Fruit fly (Drosophila melanogaster) whole organism, pupa: ENCODE measurements around the gene CG12607.

ENCODE experiments used
- CG13204 ChIP-seq: fragments of 200-800 bp; sonication (Bioruptor generic); optimal IDR thresholded peaks from 2 replicates; lab custom pipeline; 2018; ENCODE audit warnings: missing biosample characterization, mild to moderate bottlenecking, missing genetic modification characterization, moderate library complexity
- CG17806 ChIP-seq: fragments of 200-800 bp; sonication (Bioruptor generic); optimal IDR thresholded peaks from 2 replicates; lab custom pipeline; 2018; ENCODE audit warnings: missing biosample characterization, mild to moderate bottlenecking, missing genetic modification characterization, moderate library complexity
- CG34367 ChIP-seq: fragments of 200-800 bp; sonication (Bioruptor generic); optimal IDR thresholded peaks from 2 replicates; lab custom pipeline; 2018; ENCODE audit warnings: missing biosample characterization, mild to moderate bottlenecking, missing genetic modification characterization
- CG8159 ChIP-seq: fragments of 200-800 bp; sonication (Bioruptor generic); optimal IDR thresholded peaks from 3 replicates; lab custom pipeline; 2018; ENCODE audit warnings: missing biosample characterization, mild to moderate bottlenecking, missing genetic modification characterization, moderate library complexity
- EcR ChIP-seq: fragments of 200-800 bp; sonication (Bioruptor generic); optimal IDR thresholded peaks from 3 replicates; lab custom pipeline; 2019; ENCODE audit warnings: missing biosample characterization, missing genetic modification characterization, mild to moderate bottlenecking, moderate library complexity, missing genetic modification reagents
- Pif1B ChIP-seq: fragments of 200-800 bp; sonication (Bioruptor generic); optimal IDR thresholded peaks from 3 replicates; lab custom pipeline; 2016; ENCODE audit warnings: missing biosample characterization, missing genetic modification characterization
- Snoo ChIP-seq: fragments of 200-800 bp; sonication (Bioruptor generic); optimal IDR thresholded peaks from 3 replicates; lab custom pipeline; 2017; ENCODE audit warnings: missing biosample characterization, mild to moderate bottlenecking, missing genetic modification characterization, inconsistent platforms
- gl ChIP-seq: fragments of 200-800 bp; sonication (Bioruptor generic); optimal IDR thresholded peaks from 2 replicates; lab custom pipeline; 2018; ENCODE audit warnings: missing biosample characterization, mild to moderate bottlenecking, missing genetic modification characterization

DNA sequence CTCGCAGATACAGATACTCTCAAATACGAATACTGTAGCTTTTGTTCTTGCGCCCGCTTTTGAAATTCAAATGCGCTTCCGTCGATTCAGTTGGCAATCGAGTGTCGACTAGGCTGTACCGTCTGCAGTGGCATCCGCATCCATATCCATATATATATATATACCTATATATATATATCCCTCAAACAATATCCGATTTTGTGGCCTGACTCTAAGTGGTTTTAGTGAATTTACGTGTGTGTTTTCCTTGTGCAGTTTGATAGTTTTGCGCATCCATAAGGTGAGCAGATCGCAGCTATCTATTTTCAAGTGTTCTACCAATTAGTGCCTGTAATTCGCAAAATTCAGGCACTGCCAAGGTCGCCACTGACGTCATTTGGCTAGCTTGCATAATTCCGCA, 31.8 kb upstream of the CG12607 start:
- no peak for TF ChIP-seq CG13204
- no peak for TF ChIP-seq EcR (GFP tag; lab: Kevin White, UChicago)
- no peak for TF ChIP-seq gl (tag; lab: Kevin White, UChicago)
- TF ChIP-seq CG8159 = no peak
- TF ChIP-seq Pif1B = no peak
- TF ChIP-seq CG34367 (tag; lab: Kevin White, UChicago) = no peak
- TF ChIP-seq Snoo (tag; lab: Kevin White, UChicago) = no peak
- TF ChIP-seq CG17806 = no peak
